Fruit fly (Drosophila melanogaster): ENCODE results near the gene Mur29B.

Gene Mur29B

DNA sequence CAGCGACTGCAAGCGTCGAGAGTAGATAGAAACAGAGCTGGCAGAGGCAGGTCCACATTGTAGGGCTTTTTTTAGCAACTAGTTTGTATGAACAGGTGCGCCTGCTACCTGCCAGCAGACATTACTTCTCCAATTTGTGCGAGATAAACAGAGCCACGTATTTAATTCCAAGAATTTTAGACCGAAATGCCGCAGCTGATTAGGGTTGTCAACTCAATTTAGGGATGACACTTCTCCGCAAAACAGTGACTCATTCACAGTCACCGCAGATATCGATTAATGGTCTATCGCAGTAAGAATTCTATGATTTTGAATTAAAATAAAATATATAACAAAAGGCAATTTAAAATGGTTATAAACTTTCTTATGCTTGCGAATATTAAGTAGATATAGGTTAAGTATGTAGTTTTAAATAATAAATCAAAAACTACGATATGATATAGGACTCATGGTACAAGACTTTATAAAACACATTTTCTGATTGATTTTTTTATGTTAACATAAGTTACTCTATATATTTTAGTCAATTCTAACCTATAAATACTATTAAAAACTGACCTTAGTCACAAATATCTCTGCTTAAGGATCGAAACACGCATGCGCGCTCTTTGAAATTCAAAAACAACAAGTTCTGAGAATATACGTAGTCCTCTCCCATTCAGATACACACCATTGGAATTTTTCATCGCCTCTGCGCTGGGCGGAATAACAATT lies 49.1 kb upstream of the Mur29B start, which contains the start of the genes wol and Scgalpha (continued):
- TF ChIP-seq knrl (GFP tag; IDR thresholded peaks at IDR 0.05; ENCODE audit: partially characterized antibody) (peak; percentile 53; the same call in 2 of the 3 replicates), gsb-n (tag; optimal IDR thresholded peaks at IDR 0.05) (no peak), CG3995 (GFP tag; optimal IDR thresholded peaks at IDR 0.05) (peak; percentile 98), crp (GFP tag; optimal IDR thresholded peaks at IDR 0.05) (peak in 1 of 2 experiments; percentile 76), kah (GFP tag; optimal IDR thresholded peaks at IDR 0.05) (no peak), GATAe (GFP tag; conservative IDR thresholded peaks at IDR 0.05) (peak; percentile 71), otp (GFP tag; IDR thresholded peaks at IDR 0.05) (no peak), twi (tag; optimal IDR thresholded peaks at IDR 0.05) (no peak), nerfin-1 (tag; optimal IDR thresholded peaks at IDR 0.05) (peak; percentile 81), CG4820 (GFP tag; optimal IDR thresholded peaks at IDR 0.05) (no peak), chif (GFP tag; optimal IDR thresholded peaks at IDR 0.05) (no peak), MESR4 (GFP tag; optimal IDR thresholded peaks at IDR 0.05) (peak; percentile 66), Dp (GFP tag; optimal IDR thresholded peaks at IDR 0.05) (peak; percentile 69), Rfx (GFP tag; IDR thresholded peaks at IDR 0.05) (peak; percentile 33), CG18599 (GFP tag; optimal IDR thresholded peaks at IDR 0.05) (no peak), CG2712 (tag; optimal IDR thresholded peaks at IDR 0.05) (peak; percentile 43), Adf1 (GFP tag; IDR thresholded peaks at IDR 0.05) (peak; percentile 72; the same call in 1 of the 2 replicates), az2 (GFP tag; optimal IDR thresholded peaks at IDR 0.05) (no peak), CG10543 (GFP tag; optimal IDR thresholded peaks at IDR 0.05) (peak; percentile 16), Doc3 (GFP tag; IDR thresholded peaks at IDR 0.05; ENCODE audit: partially characterized antibody) (peak; percentile 52; the same call in 2 of the 3 replicates), ato (GFP tag; IDR thresholded peaks at IDR 0.05; ENCODE audit: partially characterized antibody) (peak; percentile 9; the same call in 1 of the 2 replicates), H2.0 (GFP tag; IDR thresholded peaks at IDR 0.05) (no peak), CG31441 (GFP tag; IDR thresholded peaks at IDR 0.05) (peak; percentile 46; the same call in 1 of the 2 replicates), ewg (GFP tag; optimal IDR thresholded peaks at IDR 0.05) (peak; percentile 74), CG13775 (GFP tag; optimal IDR thresholded peaks at IDR 0.05) (peak; percentile 15), CG43689 (GFP tag; IDR thresholded peaks at IDR 0.05) (no peak), pzg (GFP tag; optimal IDR thresholded peaks at IDR 0.05) (peak; percentile 52), CG17359 (tag; optimal IDR thresholded peaks at IDR 0.05) (no peak), unc-4 (GFP tag; IDR thresholded peaks at IDR 0.05; ENCODE audit: partially characterized antibody) (peak; percentile 51), CG1024 (GFP tag; IDR thresholded peaks at IDR 0.05) (no peak), Xbp1 (GFP tag; optimal IDR thresholded peaks at IDR 0.05) (peak; percentile 3), Myb (GFP tag; optimal IDR thresholded peaks at IDR 0.05) (peak; percentile 40), pros (GFP tag; optimal IDR thresholded peaks at IDR 0.05) (no peak), Usf (GFP tag; optimal IDR thresholded peaks at IDR 0.05) (no peak), CG2116 (GFP tag; optimal IDR thresholded peaks at IDR 0.05) (peak; percentile 57), chinmo (GFP tag; IDR thresholded peaks at IDR 0.05; ENCODE audit: partially characterized antibody) (peak; percentile 58; the same call in 1 of the 4 replicates), CoRest (tag; optimal IDR thresholded peaks at IDR 0.05) (peak; percentile 23), Opbp (GFP tag; IDR thresholded peaks at IDR 0.05; ENCODE audit: partially characterized antibody) (peak; percentile 76), Stat92E (GFP tag; optimal IDR thresholded peaks at IDR 0.05) (peak in 1 of 3 experiments; percentile 97), bbx (GFP tag; IDR thresholded peaks at IDR 0.05; ENCODE audit: partially characterized antibody) (peak; percentile 66), grn (GFP tag; optimal IDR thresholded peaks at IDR 0.05) (peak; percentile 31), CG13287 (GFP tag; IDR thresholded peaks at IDR 0.05; ENCODE audit: partially characterized antibody) (peak; percentile 71), Scr (GFP tag; IDR thresholded peaks at IDR 0.05; ENCODE audit: partially characterized antibody) (peak; percentile 60), CG14860 (GFP tag; IDR thresholded peaks at IDR 0.05; ENCODE audit: partially characterized antibody) (0 out of 3 replicates have a peak, but pooled peaks have one; percentile 41), CG12659 (GFP tag; optimal IDR thresholded peaks at IDR 0.05) (peak; percentile 52), MBD-R2 (GFP tag; IDR thresholded peaks at IDR 0.05) (peak; percentile 77)
